Worm (Caenorhabditis elegans): ENCODE data around the gene T04F3.4.

The T04F3.4 gene

DNA sequence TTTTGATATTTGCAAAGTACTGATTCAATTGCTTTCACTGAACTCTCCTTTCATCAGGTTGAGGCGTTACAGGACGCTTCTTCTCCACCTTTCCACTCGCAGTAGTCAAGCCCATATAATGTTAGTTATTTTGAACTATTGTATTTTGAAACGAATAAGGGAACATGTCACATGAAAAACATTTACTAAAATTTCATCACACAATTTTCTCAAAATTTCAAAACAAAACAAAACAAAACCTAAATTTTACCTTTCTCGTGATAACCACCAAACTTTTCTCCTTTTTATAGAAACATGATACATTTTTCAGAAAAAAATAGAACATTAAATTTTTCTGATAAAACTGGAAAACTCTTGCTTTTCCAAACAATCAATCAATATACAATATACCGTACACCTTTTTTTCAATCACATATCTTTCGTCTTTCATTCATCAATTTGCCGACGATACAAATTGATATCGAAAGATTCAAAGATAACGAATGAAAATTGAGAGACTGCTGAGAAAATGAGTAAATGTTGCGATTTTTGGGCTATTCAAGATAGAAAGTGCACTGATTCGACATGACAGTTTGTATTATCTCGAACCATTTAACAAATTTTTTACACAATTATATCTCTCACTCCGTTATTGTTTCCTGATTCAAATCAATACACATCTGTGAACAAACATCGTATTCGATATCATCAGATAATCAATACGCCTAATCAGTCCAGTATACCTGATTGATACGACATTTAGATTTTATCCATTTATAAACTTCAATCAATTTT lies 38.4 kb upstream of the T04F3.4 start:
- TF ChIP-seq unc-62 (GFP tag; optimal IDR thresholded peaks at IDR 0.05) (no peak), lin-15B (tag; optimal IDR thresholded peaks at IDR 0.05) (no peak), nhr-25 (tag; optimal IDR thresholded peaks at IDR 0.05) (peak; percentile 39), ceh-9 (tag; optimal IDR thresholded peaks at IDR 0.05) (no peak), pqm-1 (tag; optimal IDR thresholded peaks at IDR 0.05) (no peak), hmg-11 (tag; optimal IDR thresholded peaks at IDR 0.05) (no peak), nhr-67 (tag; optimal IDR thresholded peaks at IDR 0.05) (no peak), nhr-28 (tag; optimal IDR thresholded peaks at IDR 0.05) (no peak), lin-39 (tag; optimal IDR thresholded peaks at IDR 0.05) (no peak), egl-5 (tag; optimal IDR thresholded peaks at IDR 0.05) (no peak), ceh-82 (tag; optimal IDR thresholded peaks at IDR 0.05) (no peak), snpc-4 (tag; optimal IDR thresholded peaks at IDR 0.05) (no peak), elt-2 (tag; optimal IDR thresholded peaks at IDR 0.05) (peak; percentile 40), ceh-28 (tag; optimal IDR thresholded peaks at IDR 0.05) (peak; percentile 68), nfya-1 (tag; optimal IDR thresholded peaks at IDR 0.05; ENCODE audit: insufficient read depth) (no peak), unc-39 (tag; optimal IDR thresholded peaks at IDR 0.05) (no peak), jun-1 (tag; optimal IDR thresholded peaks at IDR 0.05) (no peak), nhr-77 (tag; optimal IDR thresholded peaks at IDR 0.05) (no peak), zag-1 (tag; optimal IDR thresholded peaks at IDR 0.05) (no peak), fkh-10 (GFP tag; optimal IDR thresholded peaks at IDR 0.05) (no peak), skn-1 (tag; optimal IDR thresholded peaks at IDR 0.05) (no peak), ztf-4 (tag; optimal IDR thresholded peaks at IDR 0.05) (no peak), nhr-12 (tag; optimal IDR thresholded peaks at IDR 0.05) (no peak), fkh-2 (tag; optimal IDR thresholded peaks at IDR 0.05) (no peak), ZK546.5 (tag; optimal IDR thresholded peaks at IDR 0.05) (no peak), ceh-16 (tag; optimal IDR thresholded peaks at IDR 0.05) (no peak), aly-2 (tag; optimal IDR thresholded peaks at IDR 0.05) (no peak), ama-1 (optimal IDR thresholded peaks at IDR 0.05) (no peak), elt-3 (tag; optimal IDR thresholded peaks at IDR 0.05) (peak in 2 of 3 experiments; percentile 76 to 86), nhr-76 (tag; optimal IDR thresholded peaks at IDR 0.05) (peak; percentile 62), pha-4 (tag; optimal IDR thresholded peaks at IDR 0.05) (no peak), eor-1 (tag; optimal IDR thresholded peaks at IDR 0.05) (no peak), sea-2 (GFP tag; optimal IDR thresholded peaks at IDR 0.05) (no peak), lsy-12 (tag; optimal IDR thresholded peaks at IDR 0.05) (no peak), mml-1 (tag; optimal IDR thresholded peaks at IDR 0.05) (no peak), egl-27 (tag; optimal IDR thresholded peaks at IDR 0.05) (no peak), nhr-23 (tag; optimal IDR thresholded peaks at IDR 0.05) (peak; percentile 74), fos-1 (tag; optimal IDR thresholded peaks at IDR 0.05) (no peak), nhr-11 (tag; optimal IDR thresholded peaks at IDR 0.05) (no peak), nhr-43 (tag; optimal IDR thresholded peaks at IDR 0.05; ENCODE audit: poor library complexity, severe bottlenecking) (peak; percentile 75), nhr-237 (tag; optimal IDR thresholded peaks at IDR 0.05) (no peak), tbx-2 (tag; optimal IDR thresholded peaks at IDR 0.05) (peak; percentile 46), elt-1 (tag; optimal IDR thresholded peaks at IDR 0.05) (no peak), daf-12 (tag; optimal IDR thresholded peaks at IDR 0.05) (no peak), ztf-11 (tag; optimal IDR thresholded peaks at IDR 0.05) (no peak), R02D3.7 (tag; optimal IDR thresholded peaks at IDR 0.05) (no peak), mdl-1 (tag; optimal IDR thresholded peaks at IDR 0.05) (no peak)

Measured in whole organism, L3 larva.